Fruit fly (Drosophila melanogaster) whole organism, embryonic: ENCODE results near the gene parvin.
A peak's percentile ranks its signal among the peaks of the same experiment; 100 is the strongest.

Experiments used
- ATbp ChIP-seq: fragments of 200-800 bp; sonication (Bioruptor generic); optimal IDR thresholded peaks from 2 replicates; lab custom pipeline; 2017; ENCODE audit warnings: missing biosample characterization, mild to moderate bottlenecking, missing genetic modification characterization, missing genetic modification reagents
- Awh ChIP-seq: fragments of 200-800 bp; sonication (Bioruptor generic); IDR thresholded peaks from 2 replicates; pipeline ENCODE4, ENCODE4 v1.3.6; 2022; ENCODE audit warnings: missing biosample characterization, missing genetic modification characterization
- Blimp-1 ChIP-seq: fragments of 200-800 bp; sonication (Bioruptor generic); optimal IDR thresholded peaks from 3 replicates; lab custom pipeline; 2018; ENCODE audit warnings: missing biosample characterization, missing genetic modification characterization, mild to moderate bottlenecking, moderate library complexity, missing genetic modification reagents
- CG1024 ChIP-seq: fragments of 200-800 bp; sonication (Bioruptor generic); IDR thresholded peaks from 2 replicates; pipeline ENCODE4 v1.3.6; 2022; ENCODE audit warnings: missing biosample characterization, missing genetic modification characterization
- CG10321 ChIP-seq: fragments of 200-800 bp; sonication (Bioruptor generic); IDR thresholded peaks from 2 replicates; pipeline ENCODE4 v1.3.6; 2022; ENCODE audit warnings: missing biosample characterization, missing genetic modification characterization
- CG10654 ChIP-seq: fragments of 200-800 bp; sonication (Bioruptor generic); optimal IDR thresholded peaks from 2 replicates; lab custom pipeline; 2016; ENCODE audit warnings: missing biosample characterization, missing genetic modification characterization
- CG12155 ChIP-seq: fragments of 200-800 bp; sonication (Bioruptor generic); optimal IDR thresholded peaks from 3 replicates; lab custom pipeline; 2016; ENCODE audit warnings: missing biosample characterization, missing genetic modification characterization
- CG13424 ChIP-seq: fragments of 200-800 bp; sonication (Bioruptor generic); optimal IDR thresholded peaks from 2 replicates; lab custom pipeline; 2019; ENCODE audit warnings: missing biosample characterization, mild to moderate bottlenecking, missing genetic modification characterization, moderate library complexity
- CG14050 ChIP-seq: fragments of 200-800 bp; sonication (Bioruptor generic); IDR thresholded peaks from 3 replicates; pipeline ENCODE4 v1.3.6; 2022; ENCODE audit warnings: missing biosample characterization, missing genetic modification characterization
- CG14441 ChIP-seq: fragments of 200-800 bp; sonication (Bioruptor generic); IDR thresholded peaks from 2 replicates; pipeline ENCODE4 v1.3.6; 2022; ENCODE audit warnings: missing biosample characterization, missing genetic modification characterization
- CG14710 ChIP-seq: fragments of 200-800 bp; sonication (Bioruptor generic); optimal IDR thresholded peaks from 3 replicates; lab custom pipeline; 2019; ENCODE audit warnings: missing biosample characterization, mild to moderate bottlenecking, missing genetic modification characterization, moderate library complexity
- CG15479 ChIP-seq: fragments of 200-800 bp; sonication (Bioruptor generic); optimal IDR thresholded peaks from 3 replicates; lab custom pipeline; 2019; ENCODE audit warnings: missing biosample characterization, mild to moderate bottlenecking, missing genetic modification characterization, moderate library complexity
- CG15514 ChIP-seq: fragments of 200-800 bp; sonication (Bioruptor generic); optimal IDR thresholded peaks from 3 replicates; lab custom pipeline; 2017; ENCODE audit warnings: missing biosample characterization, missing genetic modification characterization, mild to moderate bottlenecking, moderate library complexity, missing genetic modification reagents
- CG17802 ChIP-seq: fragments of 200-800 bp; sonication (Bioruptor generic); optimal IDR thresholded peaks from 2 replicates; lab custom pipeline; 2018; ENCODE audit warnings: missing biosample characterization, mild to moderate bottlenecking, missing genetic modification characterization, moderate library complexity
- CG31441 ChIP-seq: fragments of 200-800 bp; sonication (Bioruptor generic); IDR thresholded peaks from 2 replicates; pipeline ENCODE4 v1.3.6; 2022; ENCODE audit warnings: missing biosample characterization, missing genetic modification characterization
- CG33557 ChIP-seq: fragments of 200-800 bp; sonication (Bioruptor generic); optimal IDR thresholded peaks from 2 replicates; lab custom pipeline; 2019; ENCODE audit warnings: missing biosample characterization, mild to moderate bottlenecking, missing genetic modification characterization, moderate library complexity
- CG34224 ChIP-seq: fragments of 200-800 bp; sonication (Bioruptor generic); IDR thresholded peaks from 3 replicates; pipeline ENCODE4 v1.3.6; 2022; ENCODE audit warnings: missing biosample characterization, missing genetic modification characterization; ENCODE audit not compliant: partially characterized antibody
- CG4424 ChIP-seq: fragments of 200-800 bp; sonication (Bioruptor generic); optimal IDR thresholded peaks from 3 replicates; lab custom pipeline; 2016; ENCODE audit warnings: missing biosample characterization, missing genetic modification characterization
- CG4820 ChIP-seq: fragments of 200-800 bp; sonication (Bioruptor generic); optimal IDR thresholded peaks from 3 replicates; lab custom pipeline; 2016; ENCODE audit warnings: missing biosample characterization, missing genetic modification characterization
- CG6175 ChIP-seq: fragments of 200-800 bp; sonication (Bioruptor generic); IDR thresholded peaks from 3 replicates; pipeline ENCODE4 v1.3.6; 2022; ENCODE audit warnings: missing biosample characterization, missing genetic modification characterization
- CG7963 ChIP-seq: fragments of 200-800 bp; sonication (Bioruptor generic); IDR thresholded peaks from 3 replicates; pipeline ENCODE4 v1.3.6; 2022; ENCODE audit warnings: missing biosample characterization, missing genetic modification characterization; ENCODE audit not compliant: partially characterized antibody
- CG8388 ChIP-seq: fragments of 200-800 bp; sonication (Bioruptor generic); optimal IDR thresholded peaks from 2 replicates; lab custom pipeline; 2019; ENCODE audit warnings: missing biosample characterization, mild to moderate bottlenecking, missing genetic modification characterization, moderate library complexity
- CG9437 ChIP-seq: fragments of 200-800 bp; sonication (Bioruptor generic); optimal IDR thresholded peaks from 2 replicates; lab custom pipeline; 2018; ENCODE audit warnings: missing biosample characterization, mild to moderate bottlenecking, missing genetic modification characterization
- D ChIP-seq, 2 experiments: fragments of 200-800 bp in 1 of 2; fragments of >200 bp in 1 of 2; sonication (Bioruptor generic) in 1 of 2; optimal IDR thresholded peaks; 2 replicates in 1 of 2; 3 replicates in 1 of 2; lab custom pipeline; 2017; ENCODE audit warnings: mild to moderate bottlenecking in 1 of 2, missing biosample characterization in 1 of 2, missing genetic modification characterization in 1 of 2, missing genetic modification reagents in 1 of 2
- Dbx ChIP-seq: fragments of 200-800 bp; sonication (Bioruptor generic); IDR thresholded peaks from 3 replicates; pipeline ENCODE4 v1.3.6; 2022; ENCODE audit warnings: missing biosample characterization, missing genetic modification characterization
- Hr51 ChIP-seq, 2 experiments: fragments of 200-800 bp; sonication (Bioruptor generic); optimal IDR thresholded peaks; 2 replicates in 1 of 2; 3 replicates in 1 of 2; lab custom pipeline; 2016 to 2018; ENCODE audit warnings: missing biosample characterization in 2 of 2, missing genetic modification characterization in 2 of 2, mild to moderate bottlenecking in 1 of 2, moderate library complexity in 1 of 2
- Lpt ChIP-seq: fragments of >200 bp; optimal IDR thresholded peaks from 2 replicates; lab custom pipeline; 2018; ENCODE audit warnings: missing biosample characterization, missing genetic modification characterization
- Meics ChIP-seq: fragments of 200-800 bp; sonication (Bioruptor generic); optimal IDR thresholded peaks from 2 replicates; lab custom pipeline; 2017; ENCODE audit warnings: missing biosample characterization, mild to moderate bottlenecking, missing genetic modification characterization
- Mes4 ChIP-seq: fragments of 200-800 bp; sonication (Bioruptor generic); optimal IDR thresholded peaks from 2 replicates; lab custom pipeline; 2016; ENCODE audit warnings: missing biosample characterization, missing genetic modification characterization
- NC2β ChIP-seq: fragments of 200-800 bp; sonication (Bioruptor generic); optimal IDR thresholded peaks from 2 replicates; lab custom pipeline; 2016; ENCODE audit warnings: missing biosample characterization, missing genetic modification characterization
- Opbp ChIP-seq: fragments of 200-800 bp; sonication (Bioruptor generic); IDR thresholded peaks from 3 replicates; pipeline ENCODE4 v1.3.6; 2022; ENCODE audit warnings: missing biosample characterization, missing genetic modification characterization; ENCODE audit not compliant: partially characterized antibody
- Sin3A ChIP-seq: fragments of >200 bp; optimal IDR thresholded peaks from 2 replicates; lab custom pipeline; 2018
- ara ChIP-seq: fragments of 200-800 bp; sonication (Bioruptor generic); IDR thresholded peaks from 2 replicates; pipeline ENCODE4 v1.3.6; 2022; ENCODE audit warnings: missing biosample characterization, missing genetic modification characterization
- crc ChIP-seq: fragments of 200-800 bp; sonication (Bioruptor generic); optimal IDR thresholded peaks from 2 replicates; lab custom pipeline; 2016; ENCODE audit warnings: missing biosample characterization, missing genetic modification characterization
- dmrt99B ChIP-seq: fragments of 200-800 bp; sonication (Bioruptor generic); optimal IDR thresholded peaks from 2 replicates; lab custom pipeline; 2018; ENCODE audit warnings: missing biosample characterization, mild to moderate bottlenecking, missing genetic modification characterization, moderate library complexity
- ems ChIP-seq: fragments of 200-800 bp; sonication (Bioruptor generic); optimal IDR thresholded peaks from 3 replicates; lab custom pipeline; 2016; ENCODE audit warnings: missing biosample characterization, missing genetic modification characterization
- fru ChIP-seq: fragments of >200 bp; optimal IDR thresholded peaks from 2 replicates; lab custom pipeline; 2017
- hbn ChIP-seq: fragments of 200-800 bp; sonication (Bioruptor generic); IDR thresholded peaks from 2 replicates; pipeline ENCODE4 v1.3.6; 2022; ENCODE audit warnings: missing biosample characterization, missing genetic modification characterization; ENCODE audit not compliant: partially characterized antibody
- jing ChIP-seq: fragments of 200-800 bp; sonication (Bioruptor generic); optimal IDR thresholded peaks from 2 replicates; lab custom pipeline; 2018; ENCODE audit warnings: missing biosample characterization, mild to moderate bottlenecking, missing genetic modification characterization
- nmo ChIP-seq: fragments of 200-800 bp; sonication (Bioruptor generic); optimal IDR thresholded peaks from 2 replicates; lab custom pipeline; 2018; ENCODE audit warnings: missing biosample characterization, mild to moderate bottlenecking, missing genetic modification characterization, moderate library complexity
- p53 ChIP-seq: fragments of 200-800 bp; sonication (Bioruptor generic); optimal IDR thresholded peaks from 2 replicates; lab custom pipeline; 2016; ENCODE audit warnings: missing biosample characterization, missing genetic modification characterization
- pnt ChIP-seq: fragments of 200-800 bp; sonication (Bioruptor generic); optimal IDR thresholded peaks from 3 replicates; lab custom pipeline; 2016; ENCODE audit warnings: missing biosample characterization, missing genetic modification characterization
- repo ChIP-seq: fragments of 200-800 bp; sonication (Bioruptor generic); optimal IDR thresholded peaks from 2 replicates; lab custom pipeline; 2016; ENCODE audit warnings: missing biosample characterization, missing genetic modification characterization
- sens ChIP-seq: fragments of 200-800 bp; sonication (Bioruptor generic); peaks from one replicate; lab custom pipeline; 2016; ENCODE audit warnings: missing biosample characterization, missing genetic modification characterization
- so ChIP-seq: fragments of 200-800 bp; sonication (Bioruptor generic); IDR thresholded peaks from 3 replicates; pipeline ENCODE4 v1.3.6; 2022; ENCODE audit warnings: missing biosample characterization, missing genetic modification characterization
- stc ChIP-seq: fragments of 200-800 bp; sonication (Bioruptor generic); IDR thresholded peaks from 2 replicates; pipeline ENCODE4 v1.3.6; 2022; ENCODE audit warnings: missing biosample characterization, missing genetic modification characterization
- unpg ChIP-seq: fragments of 200-800 bp; sonication (Bioruptor generic); optimal IDR thresholded peaks from 3 replicates; lab custom pipeline; 2018; ENCODE audit warnings: missing biosample characterization, mild to moderate bottlenecking, missing genetic modification characterization, moderate library complexity
- usp ChIP-seq: fragments of >200 bp; optimal IDR thresholded peaks from 2 replicates; lab custom pipeline; 2017; ENCODE audit warnings: missing biosample characterization, missing genetic modification characterization

The parvin gene

DNA sequence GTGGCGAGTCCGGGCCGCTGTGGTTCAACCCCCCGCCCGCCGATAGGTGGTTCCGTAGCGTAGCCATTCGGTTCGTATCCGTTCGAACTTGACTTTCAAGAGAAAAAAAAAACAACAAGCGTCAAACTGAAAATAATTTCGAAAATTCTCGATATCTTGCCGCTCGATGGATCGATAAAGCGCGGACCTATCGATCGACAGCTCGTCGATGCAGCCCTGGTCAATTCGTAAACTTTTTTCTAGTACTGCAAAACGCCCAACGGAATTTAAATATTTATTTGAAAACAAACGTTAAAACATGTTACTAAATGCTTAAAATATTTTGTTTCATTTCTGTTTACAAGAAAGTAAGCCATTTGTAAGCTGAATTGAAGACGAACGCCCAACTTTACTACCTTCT, 16.3 kb downstream of the parvin start (continued):
- TF ChIP-seq CG15514 (GFP tag; lab: Kevin White, UChicago) (peak; percentile 61), hbn (GFP tag; lab: Robert Waterston, UW) (peak; percentile 55; the same call in 1 of the 2 replicates), CG14710 (tag; lab: Kevin White, UChicago) (peak; percentile 42), CG7963 (GFP tag; lab: Robert Waterston, UW) (0 out of 3 replicates have a peak, but pooled peaks have one; percentile 51)

dm6 chrX:19763440-19764002, 17.7 kb downstream of the parvin start:
- no peak for TF ChIP-seq CG7963 (GFP tag; lab: Robert Waterston, UW)
- TF ChIP-seq CG15514 (GFP tag; lab: Kevin White, UChicago): peak; percentile 22
- TF ChIP-seq CG8388 (GFP tag; lab: Kevin White, UChicago): no peak
- TF ChIP-seq fru (lab: Kevin White, UChicago): no peak
- no peak for TF ChIP-seq jing
- TF ChIP-seq Mes4 (GFP tag; lab: Kevin White, UChicago): no peak
- no peak for TF ChIP-seq pnt (GFP tag; lab: Kevin White, UChicago)
- peak; percentile 86 for TF ChIP-seq sens
- TF ChIP-seq p53 (GFP tag; lab: Kevin White, UChicago): no peak
- 0 out of 2 replicates have a peak, but pooled peaks have one; percentile 27 for TF ChIP-seq CG31441
- no peak for TF ChIP-seq nmo
- no peak for TF ChIP-seq repo
- no peak for TF ChIP-seq NC2β (GFP tag; lab: Kevin White, UChicago)
- no peak for TF ChIP-seq CG13424 (tag; lab: Kevin White, UChicago)
- TF ChIP-seq Hr51 (GFP tag; optimal IDR thresholded peaks at IDR 0.05; lab: Kevin White, UChicago): peak in 1 of 2 experiments; percentile 14
- no peak for TF ChIP-seq CG34224 (GFP tag; lab: Robert Waterston, UW)
- TF ChIP-seq CG14441 (GFP tag; lab: Robert Waterston, UW): no peak
- no peak for TF ChIP-seq Lpt (GFP tag; lab: Kevin White, UChicago)
- TF ChIP-seq CG33557: no peak
- peak; percentile 7 for TF ChIP-seq unpg (GFP tag; lab: Kevin White, UChicago)
- TF ChIP-seq CG10654 (GFP tag; lab: Kevin White, UChicago): no peak
- no peak for TF ChIP-seq crc (GFP tag; lab: Kevin White, UChicago)
- no peak for TF ChIP-seq CG10321 (GFP tag; lab: Robert Waterston, UW)
- peak; percentile 8 for TF ChIP-seq Blimp-1
- peak; percentile 32 for TF ChIP-seq dmrt99B
- TF ChIP-seq CG14050: no peak
- peak; percentile 7 for TF ChIP-seq ATbp (GFP tag; lab: Kevin White, UChicago)
- TF ChIP-seq CG6175: no peak
- TF ChIP-seq CG1024: no peak
- TF ChIP-seq Dbx: no peak
- no peak for TF ChIP-seq ara (GFP tag; lab: Robert Waterston, UW)
- no peak for TF ChIP-seq CG9437 (GFP tag; lab: Kevin White, UChicago)
- TF ChIP-seq Sin3A (lab: Kevin White, UChicago): no peak
- TF ChIP-seq ems (GFP tag; lab: Kevin White, UChicago): no peak
- TF ChIP-seq Awh (GFP tag; lab: Robert Waterston, UW): no peak
- no peak for TF ChIP-seq CG17802
- no peak for TF ChIP-seq CG15479 (GFP tag; lab: Kevin White, UChicago)
- TF ChIP-seq CG12155 (GFP tag; lab: Kevin White, UChicago): peak; percentile 13
- no peak for TF ChIP-seq CG4820 (GFP tag; lab: Kevin White, UChicago)
- peak; percentile 30 for TF ChIP-seq Meics (GFP tag; lab: Kevin White, UChicago)
- no peak for TF ChIP-seq so (GFP tag; lab: Robert Waterston, UW)
- no peak for TF ChIP-seq usp (GFP tag; lab: Kevin White, UChicago)
- TF ChIP-seq Opbp (GFP tag; lab: Robert Waterston, UW): no peak
- peak; percentile 22 for TF ChIP-seq CG4424 (GFP tag; lab: Kevin White, UChicago)
- TF ChIP-seq D (optimal IDR thresholded peaks at IDR 0.05; lab: Kevin White, UChicago): no peak
- TF ChIP-seq D (GFP tag; optimal IDR thresholded peaks at IDR 0.05; lab: Kevin White, UChicago): no peak
- no peak for TF ChIP-seq stc
